Fruit fly (Drosophila melanogaster) whole organism, wandering third instar larva: ENCODE results near the gene caz.

Experiments used
- Abd-B ChIP-seq: fragments of >200 bp; optimal IDR thresholded peaks from 2 replicates; lab custom pipeline; 2017; ENCODE audit warnings: missing biosample characterization, missing genetic modification characterization
- CG9705 ChIP-seq: fragments of 200-800 bp; sonication (Bioruptor generic); optimal IDR thresholded peaks from 2 replicates; lab custom pipeline; 2018; ENCODE audit warnings: missing biosample characterization, mild to moderate bottlenecking, missing genetic modification characterization
- HLH106 ChIP-seq: fragments of 200-800 bp; optimal IDR thresholded peaks from 3 replicates; lab custom pipeline; 2019; ENCODE audit warnings: missing biosample characterization, mild to moderate bottlenecking, missing genetic modification characterization, moderate library complexity
- br ChIP-seq: fragments of 200-800 bp; sonication (Bioruptor generic); optimal IDR thresholded peaks from 2 replicates; lab custom pipeline; 2016; ENCODE audit warnings: missing biosample characterization, missing genetic modification characterization
- brk ChIP-seq: fragments of 200-800 bp; sonication (Bioruptor generic); optimal IDR thresholded peaks from 2 replicates; lab custom pipeline; 2016; ENCODE audit warnings: missing biosample characterization, mild to moderate bottlenecking, missing genetic modification characterization
- foxo ChIP-seq, 2 experiments: fragments of 200-800 bp; sonication (Bioruptor generic); optimal IDR thresholded peaks; 2 replicates in 1 of 2; 3 replicates in 1 of 2; lab custom pipeline; 2016 to 2017; ENCODE audit warnings: missing biosample characterization in 2 of 2, missing genetic modification characterization in 2 of 2
- lola ChIP-seq: fragments of >200 bp; optimal IDR thresholded peaks from 2 replicates; lab custom pipeline; 2017; ENCODE audit warnings: missing biosample characterization, missing genetic modification characterization
- sv ChIP-seq: fragments of 200-800 bp; sonication (Bioruptor generic); optimal IDR thresholded peaks from 3 replicates; lab custom pipeline; 2016; ENCODE audit warnings: missing biosample characterization, missing genetic modification characterization

dm6 chrX:16320197-16320921, 31.7 kb downstream of the caz start, which contains the start of gene Cyp1:
- TF ChIP-seq br (GFP tag; lab: Kevin White, UChicago) (no peak), lola (no peak), HLH106 (no peak), Abd-B (GFP tag; lab: Kevin White, UChicago) (no peak), foxo (GFP tag; optimal IDR thresholded peaks at IDR 0.05; lab: Kevin White, UChicago) (peak in 1 of 2 experiments; percentile 31), brk (no peak), CG9705 (GFP tag; lab: Kevin White, UChicago) (no peak), sv (no peak)
